Worm (Caenorhabditis elegans) whole organism, L4/young adult: ENCODE measurements around the gene srlf-14.

Experiments used
- W03F9.2 ChIP-seq: fragments of 150-350 bp; optimal IDR thresholded peaks from 2 replicates; lab custom pipeline; 2014; ENCODE audit warnings: missing biosample characterization, missing genetic modification characterization
- dao-5 ChIP-seq: sonication (generic microtip); optimal IDR thresholded peaks from 2 replicates; lab custom pipeline; 2016; ENCODE audit warnings: missing genotype, missing genetic modification characterization, moderate library complexity, missing compliant biosample characterization
- him-1 ChIP-seq: sonication (generic microtip); optimal IDR thresholded peaks from 2 replicates; lab custom pipeline; 2016; ENCODE audit warnings: missing genotype, missing genetic modification reagents, missing genetic modification characterization, missing compliant biosample characterization

- no peak for TF ChIP-seq him-1 (tag; lab: Kevin White, UChicago)
- TF ChIP-seq W03F9.2 (tag; lab: Kevin White, UChicago), result no peak
- TF ChIP-seq dao-5 (tag; lab: Kevin White, UChicago), result no peak
Measured at ce11 chrIV:10880264-10880663, 13.9 kb downstream of the srlf-14 start, which contains the start of gene fipr-15.
